Fruit fly (Drosophila melanogaster): ENCODE results near the gene CG17776.

The CG17776 gene

dm6 chrX:2147475-2147874 is 37.0 kb upstream of the CG17776 start:
- TF ChIP-seq tj (GFP tag; optimal IDR thresholded peaks at IDR 0.05): no peak
- no peak for TF ChIP-seq CG11617 (GFP tag; optimal IDR thresholded peaks at IDR 0.05)
- no peak for TF ChIP-seq CG1620 (GFP tag; optimal IDR thresholded peaks at IDR 0.05)
- TF ChIP-seq pad (GFP tag; optimal IDR thresholded peaks at IDR 0.05): no peak
- TF ChIP-seq Mnt (GFP tag; optimal IDR thresholded peaks at IDR 0.05): no peak

dm6 chrX:2148671-2149070 is 35.9 kb upstream of the CG17776 start:
- TF ChIP-seq CG1620 (GFP tag; optimal IDR thresholded peaks at IDR 0.05) (no peak), CG5204 (GFP tag; optimal IDR thresholded peaks at IDR 0.05) (no peak), Hr96 (GFP tag; optimal IDR thresholded peaks at IDR 0.05) (no peak), tj (GFP tag; optimal IDR thresholded peaks at IDR 0.05) (no peak), kay (GFP tag; ENCODE audit: borderline replicate concordance) (no peak)

DNA sequence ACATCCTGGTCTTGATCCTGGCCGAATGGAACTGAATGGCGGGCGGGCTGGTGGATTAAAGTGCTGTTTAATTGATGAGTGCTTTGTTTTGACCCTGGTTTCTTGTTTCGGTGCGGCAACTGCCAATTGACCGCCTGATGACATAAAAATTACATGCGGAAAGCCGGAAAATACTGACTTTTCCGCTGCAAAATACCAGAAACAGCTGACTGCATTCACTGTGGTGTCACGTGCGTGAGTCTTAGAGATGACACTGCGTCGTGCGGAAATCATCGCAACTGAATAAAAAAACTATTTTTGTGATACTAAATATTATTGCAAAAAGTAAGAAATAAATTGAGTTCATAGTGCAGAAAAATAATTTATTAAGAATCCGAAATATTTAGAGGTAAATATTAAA is 35.0 kb upstream of the CG17776 start, which contains the start of gene bcn92:
TSS of gene bcn92 (minus strand) at position 170 of the 400 bp plus-strand sequence.
- peak; percentile 48 for TF ChIP-seq CG11617 (GFP tag; optimal IDR thresholded peaks at IDR 0.05)
- TF ChIP-seq Hr96 (GFP tag; optimal IDR thresholded peaks at IDR 0.05): no peak
- TF ChIP-seq bab1 (GFP tag; optimal IDR thresholded peaks at IDR 0.05): peak; percentile 57
- TF ChIP-seq cnc (optimal IDR thresholded peaks at IDR 0.05): no peak
- peak; percentile 53 for TF ChIP-seq CG14711 (tag; optimal IDR thresholded peaks at IDR 0.05)
- peak; percentile 17 for TF ChIP-seq tj (GFP tag; optimal IDR thresholded peaks at IDR 0.05)
- TF ChIP-seq Clk (GFP tag; optimal IDR thresholded peaks at IDR 0.05): no peak
- TF ChIP-seq CG33017 (tag; optimal IDR thresholded peaks at IDR 0.05): no peak
- TF ChIP-seq Mnt (GFP tag; optimal IDR thresholded peaks at IDR 0.05): peak; percentile 92
- TF ChIP-seq Crg-1 (GFP tag; optimal IDR thresholded peaks at IDR 0.05): peak; percentile 30
- peak; percentile 55 for TF ChIP-seq CG1620 (GFP tag; optimal IDR thresholded peaks at IDR 0.05)
- peak; percentile 44 for TF ChIP-seq CG7101 (tag; optimal IDR thresholded peaks at IDR 0.05)
- peak; percentile 42 for TF ChIP-seq toe (GFP tag; optimal IDR thresholded peaks at IDR 0.05)
- TF ChIP-seq ovo (GFP tag; optimal IDR thresholded peaks at IDR 0.05): peak; percentile 10
- no peak for TF ChIP-seq CG12768 (GFP tag; optimal IDR thresholded peaks at IDR 0.05)

DNA sequence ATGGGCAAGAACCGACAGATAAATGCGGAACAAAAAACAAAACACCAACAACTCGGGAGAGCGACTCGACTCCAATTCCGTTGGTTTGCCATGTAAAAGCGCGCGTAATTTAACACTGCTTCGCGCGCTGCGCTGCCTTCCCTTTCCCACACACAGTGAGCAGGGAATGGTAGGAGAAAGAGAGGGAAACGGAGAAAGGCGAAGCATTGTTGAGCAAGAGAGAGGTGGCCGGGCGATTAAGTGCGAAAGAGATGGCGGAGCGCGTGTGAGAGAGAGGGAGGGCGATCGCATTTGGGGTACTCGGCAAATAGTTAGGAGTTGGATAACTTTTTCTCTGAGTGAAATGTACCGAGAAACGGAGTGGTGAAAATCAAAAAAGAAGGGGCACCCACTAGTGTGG is 28.7 kb upstream of the CG17776 start:
- TF ChIP-seq cic (GFP tag; optimal IDR thresholded peaks at IDR 0.05): no peak
- no peak for TF ChIP-seq CG12768 (GFP tag; optimal IDR thresholded peaks at IDR 0.05)
- TF ChIP-seq CG7101 (tag; optimal IDR thresholded peaks at IDR 0.05): peak; percentile 4
- TF ChIP-seq Mnt (GFP tag; optimal IDR thresholded peaks at IDR 0.05): peak; percentile 14
- TF ChIP-seq CG7045 (GFP tag; optimal IDR thresholded peaks at IDR 0.05): no peak
- TF ChIP-seq kay (GFP tag; ENCODE audit: borderline replicate concordance): no peak
- TF ChIP-seq Clk (GFP tag; optimal IDR thresholded peaks at IDR 0.05): no peak
- TF ChIP-seq pad (GFP tag; optimal IDR thresholded peaks at IDR 0.05): peak; percentile 91
- no peak for TF ChIP-seq CG11617 (GFP tag; optimal IDR thresholded peaks at IDR 0.05)
- TF ChIP-seq ovo (GFP tag; optimal IDR thresholded peaks at IDR 0.05): no peak
- no peak for TF ChIP-seq bab1 (GFP tag; optimal IDR thresholded peaks at IDR 0.05)
- peak; percentile 62 for TF ChIP-seq tj (GFP tag; optimal IDR thresholded peaks at IDR 0.05)

dm6 chrX:2157929-2158610 is 26.5 kb upstream of the CG17776 start:
- no peak for TF ChIP-seq CG33017 (tag; optimal IDR thresholded peaks at IDR 0.05)
- TF ChIP-seq tj (GFP tag; optimal IDR thresholded peaks at IDR 0.05): peak; percentile 86
- no peak for TF ChIP-seq toe (GFP tag; optimal IDR thresholded peaks at IDR 0.05)
- peak; percentile 31 for TF ChIP-seq Mnt (GFP tag; optimal IDR thresholded peaks at IDR 0.05)
- no peak for TF ChIP-seq CG12768 (GFP tag; optimal IDR thresholded peaks at IDR 0.05)
- no peak for TF ChIP-seq kay (GFP tag; ENCODE audit: borderline replicate concordance)
- peak; percentile 25 for TF ChIP-seq pad (GFP tag; optimal IDR thresholded peaks at IDR 0.05)
- TF ChIP-seq Crg-1 (GFP tag; optimal IDR thresholded peaks at IDR 0.05): no peak
- TF ChIP-seq CG5204 (GFP tag; optimal IDR thresholded peaks at IDR 0.05): no peak
- no peak for TF ChIP-seq cnc (optimal IDR thresholded peaks at IDR 0.05)
- TF ChIP-seq CG14711 (tag; optimal IDR thresholded peaks at IDR 0.05): no peak
- no peak for TF ChIP-seq bab1 (GFP tag; optimal IDR thresholded peaks at IDR 0.05)

DNA sequence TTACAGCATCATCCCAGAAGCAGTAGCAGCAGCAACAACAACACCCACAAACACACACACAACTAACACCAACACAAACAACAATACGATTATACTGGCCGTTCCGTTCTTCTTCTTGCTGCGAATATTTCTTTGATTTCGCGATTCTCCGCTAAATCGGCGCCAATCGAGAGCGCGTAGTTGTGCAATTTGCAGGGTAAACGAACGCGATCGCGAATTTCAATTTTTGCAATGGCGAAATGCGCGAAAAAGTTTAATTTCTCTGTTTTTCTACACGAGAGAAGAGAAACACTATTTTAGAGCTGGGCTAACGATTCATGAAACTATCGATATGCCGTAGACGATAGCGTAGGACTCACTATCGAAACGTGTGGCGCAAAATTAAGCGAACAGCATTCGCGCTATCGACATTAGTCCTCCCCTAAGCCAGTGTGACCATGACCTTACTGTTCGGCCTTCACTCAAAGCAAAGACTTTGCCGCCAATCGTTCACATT is 25.8 kb upstream of the CG17776 start, which contains the start of gene wapl:
TSS of gene wapl (minus strand) at position 316 of the 496 bp plus-strand sequence.
- TF ChIP-seq CG33017 (tag; optimal IDR thresholded peaks at IDR 0.05) (no peak), Hr96 (GFP tag; optimal IDR thresholded peaks at IDR 0.05) (no peak), CG1620 (GFP tag; optimal IDR thresholded peaks at IDR 0.05) (peak; percentile 47), Crg-1 (GFP tag; optimal IDR thresholded peaks at IDR 0.05) (peak; percentile 11), pad (GFP tag; optimal IDR thresholded peaks at IDR 0.05) (peak; percentile 16), CG7101 (tag; optimal IDR thresholded peaks at IDR 0.05) (peak; percentile 27), Clk (GFP tag; optimal IDR thresholded peaks at IDR 0.05) (no peak), bab1 (GFP tag; optimal IDR thresholded peaks at IDR 0.05) (peak; percentile 79), CG7045 (GFP tag; optimal IDR thresholded peaks at IDR 0.05) (no peak), CG14711 (tag; optimal IDR thresholded peaks at IDR 0.05) (peak; percentile 34), toe (GFP tag; optimal IDR thresholded peaks at IDR 0.05) (no peak), tj (GFP tag; optimal IDR thresholded peaks at IDR 0.05) (no peak), CG12768 (GFP tag; optimal IDR thresholded peaks at IDR 0.05) (no peak), cnc (optimal IDR thresholded peaks at IDR 0.05) (no peak), Mnt (GFP tag; optimal IDR thresholded peaks at IDR 0.05) (peak; percentile 61), kay (GFP tag; ENCODE audit: borderline replicate concordance) (no peak)
